Fruit fly (Drosophila melanogaster) whole organism, embryonic: ENCODE data around the gene rdog.
A peak's percentile ranks its signal among the peaks of the same experiment; 100 is the strongest.

Experiments used
- Blimp-1 ChIP-seq: fragments of 200-800 bp; sonication (Bioruptor generic); optimal IDR thresholded peaks from 3 replicates; lab custom pipeline; 2018; ENCODE audit warnings: missing biosample characterization, missing genetic modification characterization, mild to moderate bottlenecking, moderate library complexity, missing genetic modification reagents
- CG10321 ChIP-seq: fragments of 200-800 bp; sonication (Bioruptor generic); IDR thresholded peaks from 2 replicates; pipeline ENCODE4 v1.3.6; 2022; ENCODE audit warnings: missing biosample characterization, missing genetic modification characterization
- CG11247 ChIP-seq: fragments of 200-800 bp; sonication (Bioruptor generic); IDR thresholded peaks from 2 replicates; pipeline ENCODE4 v1.3.6; 2022; ENCODE audit warnings: missing biosample characterization, missing genetic modification characterization
- CG11504 ChIP-seq: fragments of 200-800 bp; sonication (Bioruptor generic); optimal IDR thresholded peaks from 3 replicates; lab custom pipeline; 2019; ENCODE audit warnings: missing biosample characterization, mild to moderate bottlenecking, missing genetic modification characterization, moderate library complexity
- CG11695 ChIP-seq: fragments of 200-800 bp; sonication (Bioruptor generic); IDR thresholded peaks from 3 replicates; pipeline ENCODE4 v1.3.6; 2022; ENCODE audit warnings: missing biosample characterization, missing genetic modification characterization
- CG12236 ChIP-seq: fragments of 200-800 bp; sonication (Bioruptor generic); optimal IDR thresholded peaks from 2 replicates; lab custom pipeline; 2016; ENCODE audit warnings: missing biosample characterization, missing genetic modification characterization
- CG13424 ChIP-seq: fragments of 200-800 bp; sonication (Bioruptor generic); optimal IDR thresholded peaks from 2 replicates; lab custom pipeline; 2019; ENCODE audit warnings: missing biosample characterization, mild to moderate bottlenecking, missing genetic modification characterization, moderate library complexity
- CG3407 ChIP-seq: fragments of 200-800 bp; sonication (Bioruptor generic); optimal IDR thresholded peaks from 2 replicates; lab custom pipeline; 2018; ENCODE audit warnings: missing biosample characterization, mild to moderate bottlenecking, missing genetic modification characterization
- CG34224 ChIP-seq: fragments of 200-800 bp; sonication (Bioruptor generic); IDR thresholded peaks from 3 replicates; pipeline ENCODE4 v1.3.6; 2022; ENCODE audit warnings: missing biosample characterization, missing genetic modification characterization; ENCODE audit not compliant: partially characterized antibody
- CG3838 ChIP-seq: fragments of 200-800 bp; sonication (Bioruptor generic); optimal IDR thresholded peaks from 3 replicates; lab custom pipeline; 2016; ENCODE audit warnings: missing biosample characterization, missing genetic modification characterization
- CG4282 ChIP-seq: fragments of 200-800 bp; sonication (Bioruptor generic); optimal IDR thresholded peaks from 2 replicates; lab custom pipeline; 2016; ENCODE audit warnings: missing biosample characterization, missing genetic modification characterization
- CG4617 ChIP-seq: fragments of 200-800 bp; sonication (Bioruptor generic); optimal IDR thresholded peaks from 3 replicates; lab custom pipeline; 2016; ENCODE audit warnings: missing biosample characterization, missing genetic modification characterization, borderline replicate concordance
- CG8388 ChIP-seq: fragments of 200-800 bp; sonication (Bioruptor generic); optimal IDR thresholded peaks from 2 replicates; lab custom pipeline; 2019; ENCODE audit warnings: missing biosample characterization, mild to moderate bottlenecking, missing genetic modification characterization, moderate library complexity
- CG9727 ChIP-seq: fragments of 200-800 bp; sonication (Bioruptor generic); optimal IDR thresholded peaks from 3 replicates; lab custom pipeline; 2017; ENCODE audit warnings: missing biosample characterization, mild to moderate bottlenecking, missing genetic modification characterization
- CG9797 ChIP-seq: fragments of 200-800 bp; sonication (Bioruptor generic); optimal IDR thresholded peaks from 3 replicates; lab custom pipeline; 2018; ENCODE audit warnings: missing biosample characterization, mild to moderate bottlenecking, missing genetic modification characterization
- CG9876 ChIP-seq: fragments of 200-800 bp; sonication (Bioruptor generic); optimal IDR thresholded peaks from 2 replicates; lab custom pipeline; 2016; ENCODE audit warnings: missing biosample characterization, missing genetic modification characterization
- Dbx ChIP-seq: fragments of 200-800 bp; sonication (Bioruptor generic); IDR thresholded peaks from 3 replicates; pipeline ENCODE4 v1.3.6; 2022; ENCODE audit warnings: missing biosample characterization, missing genetic modification characterization
- Drgx ChIP-seq: fragments of 200-800 bp; sonication (Bioruptor generic); IDR thresholded peaks from 2 replicates; pipeline ENCODE4 v1.3.6; 2022; ENCODE audit warnings: missing biosample characterization, missing genetic modification characterization
- E2f1 ChIP-seq: fragments of 200-800 bp; sonication (Bioruptor generic); IDR thresholded peaks from 2 replicates; pipeline ENCODE4 v1.3.6; 2022; ENCODE audit warnings: missing biosample characterization, missing genetic modification characterization
- Fer2 ChIP-seq: fragments of 200-800 bp; sonication (Bioruptor generic); optimal IDR thresholded peaks from 2 replicates; lab custom pipeline; 2018; ENCODE audit warnings: missing biosample characterization, mild to moderate bottlenecking, missing genetic modification characterization, moderate library complexity
- Hr3 ChIP-seq: fragments of 200-800 bp; sonication (Bioruptor generic); optimal IDR thresholded peaks from 3 replicates; lab custom pipeline; 2016; ENCODE audit warnings: missing biosample characterization, missing genetic modification characterization
- Lim3 ChIP-seq: fragments of 200-800 bp; sonication (Bioruptor generic); IDR thresholded peaks from 2 replicates; pipeline ENCODE4 v1.3.6; 2022; ENCODE audit warnings: missing biosample characterization, missing genetic modification characterization
- MBD-R2 ChIP-seq: fragments of 200-800 bp; sonication (Bioruptor generic); IDR thresholded peaks from 2 replicates; pipeline ENCODE4 v1.3.6; 2022; ENCODE audit warnings: missing biosample characterization, missing genetic modification characterization
- Optix ChIP-seq: fragments of 200-800 bp; sonication (Bioruptor generic); IDR thresholded peaks from 3 replicates; pipeline ENCODE4 v1.3.6; 2022; ENCODE audit warnings: missing biosample characterization, missing genetic modification characterization
- Pdp1 ChIP-seq, 2 experiments: fragments of 200-800 bp; sonication (Bioruptor generic); optimal IDR thresholded peaks; 3 replicates each; lab custom pipeline; 2016; ENCODE audit warnings: missing biosample characterization in 2 of 2, missing genetic modification characterization in 2 of 2, mild to moderate bottlenecking in 1 of 2, moderate library complexity in 1 of 2
- Taf1 ChIP-seq: fragments of 200-800 bp; sonication (Bioruptor generic); IDR thresholded peaks from 2 replicates; pipeline ENCODE4 v1.3.6; 2022; ENCODE audit warnings: missing biosample characterization, missing genetic modification characterization
- Trl ChIP-seq, 3 experiments: fragments of >200 bp in 2 of 3; fragments of 200-800 bp in 1 of 3; sonication (Bioruptor generic) in 1 of 3; optimal IDR thresholded peaks; 2 replicates in 1 of 3; 3 replicates in 2 of 3; lab custom pipeline; 2016 to 2017; ENCODE audit warnings: missing biosample characterization in 1 of 3, missing genetic modification characterization in 1 of 3
- ab ChIP-seq: fragments of 200-800 bp; sonication (Bioruptor generic); optimal IDR thresholded peaks from 2 replicates; lab custom pipeline; 2016; ENCODE audit warnings: missing biosample characterization, missing genetic modification characterization
- ase ChIP-seq: fragments of 200-800 bp; sonication (Bioruptor generic); IDR thresholded peaks from 3 replicates; pipeline ENCODE4 v1.3.6; 2022; ENCODE audit warnings: missing biosample characterization, missing genetic modification characterization
- ato ChIP-seq: fragments of 200-800 bp; sonication (Bioruptor generic); IDR thresholded peaks from 2 replicates; pipeline ENCODE4 v1.3.6; 2022; ENCODE audit warnings: missing biosample characterization, missing genetic modification characterization; ENCODE audit not compliant: partially characterized antibody
- crc ChIP-seq: fragments of 200-800 bp; sonication (Bioruptor generic); optimal IDR thresholded peaks from 2 replicates; lab custom pipeline; 2016; ENCODE audit warnings: missing biosample characterization, missing genetic modification characterization
- dan ChIP-seq: fragments of 200-800 bp; sonication (Bioruptor generic); IDR thresholded peaks from 2 replicates; pipeline ENCODE4 v1.3.6; 2022; ENCODE audit warnings: missing biosample characterization, missing genetic modification characterization
- disco-r ChIP-seq: fragments of 200-800 bp; sonication (Bioruptor generic); optimal IDR thresholded peaks from 2 replicates; lab custom pipeline; 2016; ENCODE audit warnings: missing biosample characterization, missing genetic modification characterization
- dm ChIP-seq: fragments of 200-800 bp; sonication (Bioruptor generic); optimal IDR thresholded peaks from 3 replicates; lab custom pipeline; 2016; ENCODE audit warnings: missing biosample characterization, missing genetic modification characterization
- esg ChIP-seq: fragments of 200-800 bp; sonication (Bioruptor generic); conservative IDR thresholded peaks from 2 replicates; pipeline ENCODE4 v1.3.6; 2022; ENCODE audit warnings: missing biosample characterization, missing genetic modification characterization
- ewg ChIP-seq: fragments of 200-800 bp; sonication (Bioruptor generic); optimal IDR thresholded peaks from 3 replicates; lab custom pipeline; 2017; ENCODE audit warnings: mild to moderate bottlenecking, missing biosample characterization, missing genetic modification reagents, missing genetic modification characterization
- gsb ChIP-seq: fragments of 200-800 bp; sonication (Bioruptor generic); IDR thresholded peaks from 2 replicates; pipeline ENCODE4 v1.3.6; 2022; ENCODE audit warnings: missing biosample characterization, missing genetic modification characterization
- gt ChIP-seq: fragments of 200-800 bp; sonication (Bioruptor generic); IDR thresholded peaks from 2 replicates; pipeline ENCODE4 v1.3.6; 2022; ENCODE audit warnings: missing biosample characterization, missing genetic modification characterization
- kah ChIP-seq: fragments of 200-800 bp; sonication (Bioruptor generic); optimal IDR thresholded peaks from 2 replicates; lab custom pipeline; 2018; ENCODE audit warnings: missing biosample characterization, mild to moderate bottlenecking, missing genetic modification characterization
- knrl ChIP-seq: fragments of 200-800 bp; sonication (Bioruptor generic); IDR thresholded peaks from 3 replicates; pipeline ENCODE4 v1.3.6; 2022; ENCODE audit warnings: missing biosample characterization, missing genetic modification characterization; ENCODE audit not compliant: partially characterized antibody
- lab ChIP-seq: fragments of 200-800 bp; sonication (Bioruptor generic); optimal IDR thresholded peaks from 3 replicates; lab custom pipeline; 2017; ENCODE audit warnings: missing biosample characterization, missing genetic modification characterization, mild to moderate bottlenecking, moderate library complexity, missing genetic modification reagents
- pb ChIP-seq: fragments of 200-800 bp; sonication (Bioruptor generic); optimal IDR thresholded peaks from 3 replicates; lab custom pipeline; 2016; ENCODE audit warnings: missing biosample characterization, missing genetic modification characterization
- pros ChIP-seq: fragments of 200-800 bp; sonication (Bioruptor generic); optimal IDR thresholded peaks from 3 replicates; lab custom pipeline; 2019; ENCODE audit warnings: missing biosample characterization, mild to moderate bottlenecking, missing genetic modification characterization, moderate library complexity
- psq ChIP-seq: fragments of 200-800 bp; sonication (Bioruptor generic); optimal IDR thresholded peaks from 2 replicates; lab custom pipeline; 2017; ENCODE audit warnings: missing biosample characterization, missing genetic modification characterization
- stwl ChIP-seq: fragments of 200-800 bp; sonication (Bioruptor generic); optimal IDR thresholded peaks from 3 replicates; lab custom pipeline; 2018; ENCODE audit warnings: missing biosample characterization, mild to moderate bottlenecking, missing genetic modification characterization, moderate library complexity
- tin ChIP-seq: fragments of 200-800 bp; sonication (Bioruptor generic); optimal IDR thresholded peaks from 3 replicates; lab custom pipeline; 2016; ENCODE audit warnings: missing biosample characterization, missing genetic modification characterization
- usp ChIP-seq: fragments of >200 bp; optimal IDR thresholded peaks from 2 replicates; lab custom pipeline; 2017; ENCODE audit warnings: missing biosample characterization, missing genetic modification characterization
- zf30C ChIP-seq: fragments of 200-800 bp; sonication (Bioruptor generic); optimal IDR thresholded peaks from 3 replicates; lab custom pipeline; 2018; ENCODE audit warnings: missing biosample characterization, mild to moderate bottlenecking, missing genetic modification characterization

rdog gene

dm6 chr3R:29122817-29123611 is 34.9 kb upstream of the rdog start, which contains the start of the genes yem and Ctl2 (continued):
- peak; percentile 46 for TF ChIP-seq CG12236 (GFP tag; lab: Kevin White, UChicago)
- TF ChIP-seq CG10321 (GFP tag; lab: Robert Waterston, UW) = 0 out of 2 replicates have a peak, but pooled peaks have one; percentile 20
- TF ChIP-seq gt (GFP tag; lab: Robert Waterston, UW) = no peak; the same call in 1 of the 2 replicates
- peak; percentile 78 for TF ChIP-seq Hr3
- TF ChIP-seq CG9797 = peak; percentile 37
- peak; percentile 67 for TF ChIP-seq crc
- no peak for TF ChIP-seq Optix
- no peak for TF ChIP-seq Trl (optimal IDR thresholded peaks at IDR 0.05; lab: Kevin White, UChicago)
- peak; percentile 83 for TF ChIP-seq Trl (GFP tag; optimal IDR thresholded peaks at IDR 0.05; lab: Kevin White, UChicago)
- TF ChIP-seq CG11695 (GFP tag; lab: Robert Waterston, UW) = no peak
- TF ChIP-seq CG34224 (GFP tag; lab: Robert Waterston, UW) = no peak; the same call in 2 of the 3 replicates
- TF ChIP-seq dan (GFP tag; lab: Robert Waterston, UW) = no peak
- TF ChIP-seq CG9727 (GFP tag; lab: Kevin White, UChicago) = peak; percentile 73
- TF ChIP-seq ab (GFP tag; lab: Kevin White, UChicago) = peak; percentile 58
- TF ChIP-seq Pdp1 (GFP tag; optimal IDR thresholded peaks at IDR 0.05; lab: Kevin White, UChicago) = peak; percentile 84 to 88
- peak; percentile 39 for TF ChIP-seq E2f1 (GFP tag; lab: Robert Waterston, UW)
- peak; percentile 62 for TF ChIP-seq lab (GFP tag; lab: Kevin White, UChicago)
- no peak for TF ChIP-seq Lim3 (GFP tag; lab: Robert Waterston, UW)
- TF ChIP-seq psq (GFP tag; lab: Kevin White, UChicago) = peak; percentile 53
- TF ChIP-seq Blimp-1 (GFP tag; lab: Kevin White, UChicago) = peak; percentile 23
- TF ChIP-seq CG4282 (GFP tag; lab: Kevin White, UChicago) = peak; percentile 55
- peak; percentile 84 for TF ChIP-seq tin (GFP tag; lab: Kevin White, UChicago)
- TF ChIP-seq CG3838 (GFP tag; lab: Kevin White, UChicago) = peak; percentile 63
- TF ChIP-seq ase (GFP tag; lab: Robert Waterston, UW) = no peak; the same call in 2 of the 3 replicates
- TF ChIP-seq stwl (tag; lab: Kevin White, UChicago) = peak; percentile 51
- no peak for TF ChIP-seq zf30C (GFP tag; lab: Kevin White, UChicago)
- no peak for TF ChIP-seq gsb (GFP tag; lab: Robert Waterston, UW)
- TF ChIP-seq Fer2 (tag; lab: Kevin White, UChicago) = no peak
- no peak for TF ChIP-seq pros (GFP tag; lab: Kevin White, UChicago)
- TF ChIP-seq CG13424 (tag; lab: Kevin White, UChicago) = peak; percentile 71
- TF ChIP-seq Drgx = peak; percentile 44
- no peak; the same call in 1 of the 2 replicates for TF ChIP-seq Taf1 (GFP tag; lab: Robert Waterston, UW)
- TF ChIP-seq knrl (GFP tag; lab: Robert Waterston, UW) = no peak; the same call in 2 of the 3 replicates
- TF ChIP-seq CG11504 = no peak
- peak; percentile 88 for TF ChIP-seq dm (GFP tag; lab: Kevin White, UChicago)
- TF ChIP-seq esg (GFP tag; lab: Robert Waterston, UW) = no peak; the same call in 1 of the 2 replicates
- TF ChIP-seq ato (GFP tag; lab: Robert Waterston, UW) = peak; percentile 5; the same call in 1 of the 2 replicates
- peak; percentile 61 for TF ChIP-seq ewg (GFP tag; lab: Kevin White, UChicago)
- peak; percentile 7 for TF ChIP-seq CG3407 (GFP tag; lab: Kevin White, UChicago)
- peak; percentile 23 for TF ChIP-seq CG4617 (GFP tag; lab: Kevin White, UChicago)
- TF ChIP-seq CG8388 (GFP tag; lab: Kevin White, UChicago) = peak; percentile 41
- peak; percentile 56 for TF ChIP-seq disco-r (GFP tag; lab: Kevin White, UChicago)
- TF ChIP-seq usp (GFP tag; lab: Kevin White, UChicago) = no peak
- TF ChIP-seq kah (GFP tag; lab: Kevin White, UChicago) = peak; percentile 22
- TF ChIP-seq CG9876 (GFP tag; lab: Kevin White, UChicago) = peak; percentile 67
- TF ChIP-seq Dbx (GFP tag; lab: Robert Waterston, UW) = peak; percentile 78; the same call in 1 of the 3 replicates
- TF ChIP-seq pb = peak; percentile 62
- TF ChIP-seq MBD-R2 (GFP tag; lab: Robert Waterston, UW) = peak; percentile 82
- peak; percentile 50 for TF ChIP-seq CG11247 (GFP tag; lab: Robert Waterston, UW)
